Fruit fly (Drosophila melanogaster) whole organism, adult: ENCODE measurements around the gene CG8236.

ENCODE experiments used
- CG11617 ChIP-seq: fragments of 200-800 bp; sonication (Bioruptor generic); optimal IDR thresholded peaks from 2 replicates; lab custom pipeline; 2017; ENCODE audit warnings: mild to moderate bottlenecking, missing biosample characterization, missing genetic modification reagents, missing genetic modification characterization
- CG12768 ChIP-seq: fragments of 200-800 bp; sonication (Bioruptor generic); optimal IDR thresholded peaks from 2 replicates; lab custom pipeline; 2017; ENCODE audit warnings: missing biosample characterization, missing genetic modification characterization, mild to moderate bottlenecking, moderate library complexity, missing genetic modification reagents
- CG14711 ChIP-seq: fragments of 200-800 bp; sonication (Bioruptor generic); optimal IDR thresholded peaks from 2 replicates; lab custom pipeline; 2018; ENCODE audit warnings: missing biosample characterization, mild to moderate bottlenecking, missing genetic modification characterization, moderate library complexity
- CG1620 ChIP-seq: fragments of 200-800 bp; sonication (Bioruptor generic); optimal IDR thresholded peaks from 2 replicates; lab custom pipeline; 2016; ENCODE audit warnings: missing biosample characterization, missing genetic modification characterization
- CG33017 ChIP-seq: fragments of 200-800 bp; sonication (Bioruptor generic); optimal IDR thresholded peaks from 2 replicates; lab custom pipeline; 2018; ENCODE audit warnings: missing biosample characterization, mild to moderate bottlenecking, missing genetic modification characterization, moderate library complexity
- CG5204 ChIP-seq: fragments of 200-800 bp; sonication (Bioruptor generic); optimal IDR thresholded peaks from 2 replicates; lab custom pipeline; 2016; ENCODE audit warnings: missing biosample characterization, missing genetic modification characterization
- CG7045 ChIP-seq: fragments of 200-800 bp; sonication (Bioruptor generic); optimal IDR thresholded peaks from 2 replicates; lab custom pipeline; 2017; ENCODE audit warnings: missing biosample characterization, mild to moderate bottlenecking, missing genetic modification characterization
- CG7101 ChIP-seq: fragments of 200-800 bp; sonication (Bioruptor generic); optimal IDR thresholded peaks from 2 replicates; lab custom pipeline; 2018; ENCODE audit warnings: missing biosample characterization, mild to moderate bottlenecking, missing genetic modification characterization, moderate library complexity
- Clk ChIP-seq: fragments of 200-800 bp; sonication (Bioruptor generic); optimal IDR thresholded peaks from 2 replicates; lab custom pipeline; 2017; ENCODE audit warnings: missing biosample characterization, missing genetic modification characterization
- Crg-1 ChIP-seq: fragments of 200-800 bp; sonication (Bioruptor generic); optimal IDR thresholded peaks from 2 replicates; lab custom pipeline; 2016; ENCODE audit warnings: missing biosample characterization, missing genetic modification characterization
- Hr96 ChIP-seq: fragments of 200-800 bp; sonication (Bioruptor generic); optimal IDR thresholded peaks from 2 replicates; lab custom pipeline; 2016; ENCODE audit warnings: missing biosample characterization, missing genetic modification characterization
- Mnt ChIP-seq: fragments of 200-800 bp; sonication (Bioruptor generic); optimal IDR thresholded peaks from 2 replicates; lab custom pipeline; 2016; ENCODE audit warnings: missing biosample characterization, mild to moderate bottlenecking, missing genetic modification characterization
- bab1 ChIP-seq: fragments of 200-800 bp; sonication (Bioruptor generic); optimal IDR thresholded peaks from 3 replicates; lab custom pipeline; 2019; ENCODE audit warnings: missing biosample characterization, mild to moderate bottlenecking, missing genetic modification characterization, moderate library complexity
- cic ChIP-seq: fragments of 200-800 bp; sonication (Bioruptor generic); optimal IDR thresholded peaks from 2 replicates; lab custom pipeline; 2017; ENCODE audit warnings: missing biosample characterization, mild to moderate bottlenecking, missing genetic modification characterization, moderate library complexity
- cnc ChIP-seq, 2 experiments: fragments of >200 bp; optimal IDR thresholded peaks; 2 replicates each; lab custom pipeline; 2017
- kay ChIP-seq: fragments of 200-800 bp; sonication (Bioruptor generic); peaks from one replicate; lab custom pipeline; 2016; ENCODE audit warnings: missing biosample characterization, missing genetic modification characterization, borderline replicate concordance
- ovo ChIP-seq: fragments of 200-800 bp; sonication (Bioruptor generic); optimal IDR thresholded peaks from 2 replicates; lab custom pipeline; 2016; ENCODE audit warnings: missing biosample characterization, missing genetic modification characterization
- pad ChIP-seq: fragments of 200-800 bp; sonication (Bioruptor generic); optimal IDR thresholded peaks from 3 replicates; lab custom pipeline; 2017; ENCODE audit warnings: missing biosample characterization, missing genetic modification characterization, mild to moderate bottlenecking, moderate library complexity, missing genetic modification reagents
- tj ChIP-seq: fragments of 200-800 bp; sonication (Bioruptor generic); optimal IDR thresholded peaks from 3 replicates; lab custom pipeline; 2017; ENCODE audit warnings: missing biosample characterization, mild to moderate bottlenecking, missing genetic modification characterization, moderate library complexity
- toe ChIP-seq: fragments of 200-800 bp; sonication (Bioruptor generic); optimal IDR thresholded peaks from 2 replicates; lab custom pipeline; 2016; ENCODE audit warnings: missing biosample characterization, missing genetic modification characterization

Gene CG8236

dm6 chr3R:8812342-8812966 lies 43.3 kb downstream of the CG8236 start:
- TF ChIP-seq CG14711 = peak; percentile 12
- TF ChIP-seq kay (GFP tag; lab: Kevin White, UChicago) = peak; percentile 81
- peak; percentile 94 for TF ChIP-seq tj (GFP tag; lab: Kevin White, UChicago)
- peak; percentile 9 for TF ChIP-seq CG7045
- no peak for TF ChIP-seq toe (GFP tag; lab: Kevin White, UChicago)

DNA sequence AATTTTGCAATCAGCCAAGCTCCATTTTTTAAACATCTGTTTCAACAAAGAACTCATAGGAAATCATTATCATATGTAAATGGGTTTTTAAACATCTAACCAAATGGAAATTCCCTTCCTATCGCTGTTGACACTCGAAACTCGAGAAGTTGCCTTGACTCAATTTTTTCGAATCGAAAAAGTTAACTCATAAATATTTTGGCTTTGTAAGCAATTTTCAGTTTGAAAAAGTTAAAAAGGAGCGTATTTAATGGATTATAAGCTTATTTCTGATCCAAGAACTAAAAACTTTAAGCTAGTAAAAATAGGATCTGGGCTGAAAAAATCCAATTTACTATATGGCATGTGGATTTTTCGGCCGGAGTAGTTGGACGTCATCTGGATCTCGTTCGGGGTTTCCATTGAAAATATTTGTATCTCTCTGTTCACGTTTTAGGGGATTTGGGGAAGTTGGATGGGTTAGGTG lies 44.0 kb downstream of the CG8236 start, which contains the start of gene CG9837:
Gene CG9837 (minus strand): TSS at position 416 of the 466 bp plus-strand sequence.
- TF ChIP-seq CG33017 (tag; lab: Kevin White, UChicago) (no peak), tj (GFP tag; lab: Kevin White, UChicago) (peak; percentile 50)

dm6 chr3R:8814029-8814647 lies 44.9 kb downstream of the CG8236 start:
- TF ChIP-seq bab1 (GFP tag; lab: Kevin White, UChicago) = peak; percentile 2
- TF ChIP-seq tj (GFP tag; lab: Kevin White, UChicago) = peak; percentile 89
- TF ChIP-seq CG7045 = no peak
- peak; percentile 76 for TF ChIP-seq kay (GFP tag; lab: Kevin White, UChicago)
- no peak for TF ChIP-seq Clk (GFP tag; lab: Kevin White, UChicago)
- TF ChIP-seq Mnt (GFP tag; lab: Kevin White, UChicago) = peak; percentile 66
- no peak for TF ChIP-seq CG33017 (tag; lab: Kevin White, UChicago)
- TF ChIP-seq cic = peak; percentile 20
- no peak for TF ChIP-seq cnc (optimal IDR thresholded peaks at IDR 0.05; lab: Kevin White, UChicago)
- no peak for TF ChIP-seq CG7101 (tag; lab: Kevin White, UChicago)
- TF ChIP-seq CG1620 (GFP tag; lab: Kevin White, UChicago) = no peak
- TF ChIP-seq pad (GFP tag; lab: Kevin White, UChicago) = no peak
- TF ChIP-seq CG12768 (GFP tag; lab: Kevin White, UChicago) = no peak

DNA sequence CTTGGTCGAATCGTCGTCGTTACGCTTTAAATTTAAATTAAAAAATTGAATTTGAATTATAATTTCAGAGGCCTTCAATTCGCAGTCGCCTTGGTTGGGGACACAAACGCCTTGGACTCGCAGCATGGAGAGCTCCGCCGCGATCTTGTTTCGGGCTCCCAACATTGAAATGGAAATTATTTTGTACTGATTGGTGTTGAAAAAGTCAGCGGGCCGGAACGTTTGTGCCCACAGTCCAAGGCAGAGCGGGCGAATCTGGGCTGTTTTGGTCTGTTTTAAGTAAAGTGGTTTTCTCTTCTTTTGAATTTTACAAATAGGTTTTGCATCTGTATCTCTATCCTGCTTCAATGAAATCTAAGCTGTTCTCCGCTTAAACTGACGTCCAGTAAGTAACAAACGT lies 45.9 kb downstream of the CG8236 start:
- peak; percentile 0 for TF ChIP-seq CG1620 (GFP tag; lab: Kevin White, UChicago)
- TF ChIP-seq tj (GFP tag; lab: Kevin White, UChicago) = peak; percentile 28
- no peak for TF ChIP-seq toe (GFP tag; lab: Kevin White, UChicago)
- no peak for TF ChIP-seq CG14711
- peak; percentile 0 for TF ChIP-seq Clk (GFP tag; lab: Kevin White, UChicago)
- no peak for TF ChIP-seq cic

- TF ChIP-seq CG33017 (tag; lab: Kevin White, UChicago) (no peak), cic (no peak), Crg-1 (GFP tag; lab: Kevin White, UChicago) (no peak), CG5204 (GFP tag; lab: Kevin White, UChicago) (no peak), pad (GFP tag; lab: Kevin White, UChicago) (no peak), Clk (GFP tag; lab: Kevin White, UChicago) (peak; percentile 22), toe (GFP tag; lab: Kevin White, UChicago) (no peak)
These were observed 49.0 kb downstream of the CG8236 start for dm6 chr3R:8818239-8818638.

DNA sequence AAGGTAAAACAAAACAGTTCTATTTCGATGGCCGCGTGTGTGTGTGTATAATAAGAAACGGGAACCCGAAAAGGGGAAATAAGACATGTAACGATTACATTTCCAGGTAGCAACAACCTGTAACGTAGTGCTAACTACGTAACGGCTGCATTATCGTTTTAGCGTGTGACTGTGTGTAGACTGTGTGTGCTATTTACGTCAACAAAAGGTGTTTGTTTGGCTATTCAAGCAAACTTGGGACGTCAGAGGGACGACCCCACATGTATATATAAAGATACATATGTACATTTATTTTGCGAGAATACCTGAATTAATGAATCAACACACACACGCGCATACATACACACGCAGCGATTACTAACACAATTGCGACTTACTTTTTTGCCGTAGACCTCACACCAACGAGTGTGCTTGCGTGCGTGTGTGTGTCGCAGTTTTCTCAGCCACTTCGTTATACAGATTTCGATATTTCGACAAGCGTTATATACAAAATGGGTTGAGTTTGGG lies 50.4 kb downstream of the CG8236 start:
- peak; percentile 57 for TF ChIP-seq CG33017 (tag; lab: Kevin White, UChicago)
- peak in 1 of 2 experiments; percentile 17 for TF ChIP-seq cnc (optimal IDR thresholded peaks at IDR 0.05; lab: Kevin White, UChicago)
- TF ChIP-seq Hr96 (GFP tag; lab: Kevin White, UChicago) = no peak
- TF ChIP-seq CG11617 (GFP tag; lab: Kevin White, UChicago) = peak; percentile 41
- TF ChIP-seq CG14711 = peak; percentile 7
- peak; percentile 78 for TF ChIP-seq Mnt (GFP tag; lab: Kevin White, UChicago)
- peak; percentile 93 for TF ChIP-seq cic
- TF ChIP-seq CG12768 (GFP tag; lab: Kevin White, UChicago) = peak; percentile 57
- TF ChIP-seq Crg-1 (GFP tag; lab: Kevin White, UChicago) = peak; percentile 75
- peak; percentile 13 for TF ChIP-seq bab1 (GFP tag; lab: Kevin White, UChicago)
- TF ChIP-seq CG7045 = peak; percentile 50
- peak; percentile 64 for TF ChIP-seq Clk (GFP tag; lab: Kevin White, UChicago)
- no peak for TF ChIP-seq CG1620 (GFP tag; lab: Kevin White, UChicago)
- TF ChIP-seq pad (GFP tag; lab: Kevin White, UChicago) = peak; percentile 95
- peak; percentile 46 for TF ChIP-seq toe (GFP tag; lab: Kevin White, UChicago)
- peak; percentile 29 for TF ChIP-seq CG5204 (GFP tag; lab: Kevin White, UChicago)
- peak; percentile 74 for TF ChIP-seq ovo
- TF ChIP-seq kay (GFP tag; lab: Kevin White, UChicago) = peak; percentile 97
- TF ChIP-seq CG7101 (tag; lab: Kevin White, UChicago) = peak; percentile 39
- TF ChIP-seq tj (GFP tag; lab: Kevin White, UChicago) = peak; percentile 22
